Fruit fly (Drosophila melanogaster): ENCODE data around the gene BORCS6.
A peak's percentile ranks its signal among the peaks of the same experiment; 100 is the strongest.

dm6 chr3L:552950-553349, 12.3 kb downstream of the BORCS6 start:
- peak; percentile 91 for TF ChIP-seq OdsH (GFP tag; optimal IDR thresholded peaks at IDR 0.05)
- TF ChIP-seq CG6854 (GFP tag; optimal IDR thresholded peaks at IDR 0.05) = peak; percentile 85
- peak; percentile 90 for TF ChIP-seq Smox (GFP tag; optimal IDR thresholded peaks at IDR 0.05)
- TF ChIP-seq Hr39 (GFP tag; optimal IDR thresholded peaks at IDR 0.05) = peak; percentile 91
- TF ChIP-seq achi (GFP tag; optimal IDR thresholded peaks at IDR 0.05) = peak; percentile 89
- TF ChIP-seq Blimp-1 (GFP tag; optimal IDR thresholded peaks at IDR 0.05) = peak; percentile 71
- peak; percentile 96 for TF ChIP-seq CG1621 (tag; optimal IDR thresholded peaks at IDR 0.05)
- peak; percentile 90 for TF ChIP-seq Sox102F (GFP tag; optimal IDR thresholded peaks at IDR 0.05)
- peak; percentile 94 for TF ChIP-seq Eip75B (GFP tag; optimal IDR thresholded peaks at IDR 0.05)
- TF ChIP-seq CG31627 (GFP tag; optimal IDR thresholded peaks at IDR 0.05) = peak; percentile 89
- peak; percentile 58 to 96 for TF ChIP-seq salr (GFP tag; optimal IDR thresholded peaks at IDR 0.05)
- TF ChIP-seq Eip78C (GFP tag) = peak; percentile 99
- TF ChIP-seq ss (GFP tag; optimal IDR thresholded peaks at IDR 0.05) = peak; percentile 92 to 97
